Worm (Caenorhabditis elegans) whole organism, midembryonic: ENCODE results near the gene ipla-3.

Source experiments
- T22C8.4 ChIP-seq: fragments of 200-800 bp; sonication (Bioruptor generic); IDR thresholded peaks from 2 replicates; pipeline ENCODE4 v1.3.6; 2022; ENCODE audit warnings: missing genetic modification characterization, missing compliant biosample characterization
- cog-1 ChIP-seq: sonication (generic microtip); optimal IDR thresholded peaks from 2 replicates; lab custom pipeline; 2016; ENCODE audit warnings: missing genetic modification characterization, missing compliant biosample characterization
- flt-1 ChIP-seq: fragments of 200-800 bp; sonication (Bioruptor generic); IDR thresholded peaks from 2 replicates; pipeline ENCODE4 v1.3.6; 2022; ENCODE audit warnings: missing genetic modification characterization, missing compliant biosample characterization
- klf-2 ChIP-seq: fragments of 200-800 bp; sonication (Bioruptor generic); conservative IDR thresholded peaks from 2 replicates; pipeline ENCODE4 v1.3.6; 2022; ENCODE audit warnings: missing genetic modification reagents, missing genetic modification characterization, missing compliant biosample characterization
- med-1 ChIP-seq: sonication (generic microtip); optimal IDR thresholded peaks from 2 replicates; lab custom pipeline; 2017; ENCODE audit warnings: missing genetic modification characterization, mild to moderate bottlenecking, missing compliant biosample characterization, antibody characterized with exemption, missing genetic modification reagents; ENCODE audit not compliant: insufficient read depth
- ref-1 ChIP-seq: fragments of 200-800 bp; sonication (Bioruptor generic); conservative IDR thresholded peaks from 2 replicates; pipeline ENCODE4 v1.3.6; 2022; ENCODE audit warnings: missing genetic modification reagents, missing genetic modification characterization, missing compliant biosample characterization
- tab-1 ChIP-seq: fragments of 200-800 bp; sonication (Bioruptor generic); IDR thresholded peaks from 2 replicates; pipeline ENCODE4 v1.3.6; 2022; ENCODE audit warnings: missing genetic modification characterization, missing compliant biosample characterization
- ztf-23 ChIP-seq: fragments of 200-800 bp; sonication (Bioruptor generic); IDR thresholded peaks from 2 replicates; pipeline ENCODE4 v1.3.6; 2022; ENCODE audit warnings: missing genetic modification reagents, missing genetic modification characterization, missing compliant biosample characterization
- ztf-29 ChIP-seq: fragments of 200-800 bp; sonication (Bioruptor generic); IDR thresholded peaks from 2 replicates; pipeline ENCODE4 v1.3.6; 2022; ENCODE audit warnings: missing genetic modification reagents, missing genetic modification characterization, missing compliant biosample characterization

The ipla-3 gene

ce11 chrV:20714503-20714902, 14.6 kb downstream of the ipla-3 start:
- no peak for TF ChIP-seq flt-1 (GFP tag; lab: Robert Waterston, UW)
- TF ChIP-seq ref-1, result no peak
- TF ChIP-seq klf-2 (GFP tag; lab: Robert Waterston, UW), result no peak
- TF ChIP-seq med-1 (GFP tag; lab: Kevin White, UChicago), result no peak
- TF ChIP-seq ztf-23 (GFP tag; lab: Robert Waterston, UW), result no peak
- no peak for TF ChIP-seq cog-1 (tag; lab: Kevin White, UChicago)
- TF ChIP-seq tab-1 (GFP tag; lab: Robert Waterston, UW), result no peak
- TF ChIP-seq ztf-29 (GFP tag; lab: Robert Waterston, UW), result no peak
- TF ChIP-seq T22C8.4, result no peak

ce11 chrV:20713620-20714019, 15.5 kb downstream of the ipla-3 start, which contains the start of gene Y44A6C.1:
Gene Y44A6C.1, plus strand, starts transcription at chrV:20713920.
- TF ChIP-seq klf-2 (GFP tag; lab: Robert Waterston, UW), result no peak
- no peak for TF ChIP-seq ref-1
- TF ChIP-seq ztf-23 (GFP tag; lab: Robert Waterston, UW), result no peak
- TF ChIP-seq ztf-29 (GFP tag; lab: Robert Waterston, UW), result no peak
- no peak for TF ChIP-seq flt-1 (GFP tag; lab: Robert Waterston, UW)
- no peak for TF ChIP-seq med-1 (GFP tag; lab: Kevin White, UChicago)

ce11 chrV:20712994-20713326, 16.1 kb downstream of the ipla-3 start:
- TF ChIP-seq ztf-29 (GFP tag; lab: Robert Waterston, UW) (no peak), tab-1 (GFP tag; lab: Robert Waterston, UW) (no peak), klf-2 (GFP tag; lab: Robert Waterston, UW) (no peak), flt-1 (GFP tag; lab: Robert Waterston, UW) (no peak), ztf-23 (GFP tag; lab: Robert Waterston, UW) (no peak), cog-1 (tag; lab: Kevin White, UChicago) (no peak), med-1 (GFP tag; lab: Kevin White, UChicago) (no peak), ref-1 (no peak), T22C8.4 (no peak)

ce11 chrV:20712318-20712993, 16.6 kb downstream of the ipla-3 start:
- TF ChIP-seq klf-2 (GFP tag; lab: Robert Waterston, UW) (no peak), tab-1 (GFP tag; lab: Robert Waterston, UW) (no peak), flt-1 (GFP tag; lab: Robert Waterston, UW) (no peak), cog-1 (tag; lab: Kevin White, UChicago) (no peak), ztf-23 (GFP tag; lab: Robert Waterston, UW) (no peak), med-1 (GFP tag; lab: Kevin White, UChicago) (no peak), T22C8.4 (no peak)

ce11 chrV:20711733-20712132, 17.3 kb downstream of the ipla-3 start:
- no peak for TF ChIP-seq ztf-23 (GFP tag; lab: Robert Waterston, UW)
- TF ChIP-seq cog-1 (tag; lab: Kevin White, UChicago), result peak; percentile 43
- 0 out of 2 replicates have a peak, but pooled peaks have one; percentile 28 for TF ChIP-seq flt-1 (GFP tag; lab: Robert Waterston, UW)

ce11 chrV:20710642-20711041, 18.4 kb downstream of the ipla-3 start:
- no peak for TF ChIP-seq med-1 (GFP tag; lab: Kevin White, UChicago)
- TF ChIP-seq cog-1 (tag; lab: Kevin White, UChicago), result no peak
- TF ChIP-seq T22C8.4, result no peak
- no peak for TF ChIP-seq ztf-29 (GFP tag; lab: Robert Waterston, UW)
- TF ChIP-seq ref-1, result no peak
- TF ChIP-seq flt-1 (GFP tag; lab: Robert Waterston, UW), result no peak
- no peak for TF ChIP-seq klf-2 (GFP tag; lab: Robert Waterston, UW)
- TF ChIP-seq tab-1 (GFP tag; lab: Robert Waterston, UW), result no peak
- no peak for TF ChIP-seq ztf-23 (GFP tag; lab: Robert Waterston, UW)

- TF ChIP-seq klf-2 (GFP tag; lab: Robert Waterston, UW) (no peak), cog-1 (tag; lab: Kevin White, UChicago) (no peak), ztf-29 (GFP tag; lab: Robert Waterston, UW) (no peak), T22C8.4 (no peak), ref-1 (no peak), flt-1 (GFP tag; lab: Robert Waterston, UW) (no peak), ztf-23 (GFP tag; lab: Robert Waterston, UW) (no peak), med-1 (GFP tag; lab: Kevin White, UChicago) (no peak), tab-1 (GFP tag; lab: Robert Waterston, UW) (no peak)
These were observed 18.9 kb downstream of the ipla-3 start for ce11 chrV:20710156-20710555.

- 0 out of 2 replicates have a peak, but pooled peaks have one; percentile 54 for TF ChIP-seq tab-1 (GFP tag; lab: Robert Waterston, UW)
- TF ChIP-seq flt-1 (GFP tag; lab: Robert Waterston, UW), result 0 out of 2 replicates have a peak, but pooled peaks have one; percentile 28
These were observed 23.9 kb downstream of the ipla-3 start for ce11 chrV:20705125-20705524.

ce11 chrV:20703998-20704572, 25.0 kb downstream of the ipla-3 start, which contains the start of the genes F53F8.5 and F53F8.6:
Gene F53F8.5, minus strand, starts transcription at chrV:20704049.
Gene F53F8.6, plus strand, starts transcription at chrV:20704227.
- 0 out of 2 replicates have a peak, but pooled peaks have one; percentile 19 for TF ChIP-seq flt-1 (GFP tag; lab: Robert Waterston, UW)
- TF ChIP-seq ztf-29 (GFP tag; lab: Robert Waterston, UW), result no peak
- no peak for TF ChIP-seq ref-1

- TF ChIP-seq flt-1 (GFP tag; lab: Robert Waterston, UW), result no peak
- no peak for TF ChIP-seq ztf-23 (GFP tag; lab: Robert Waterston, UW)
- no peak for TF ChIP-seq ref-1
- no peak for TF ChIP-seq klf-2 (GFP tag; lab: Robert Waterston, UW)
- TF ChIP-seq cog-1 (tag; lab: Kevin White, UChicago), result no peak
- no peak for TF ChIP-seq tab-1 (GFP tag; lab: Robert Waterston, UW)
These were observed 30.8 kb downstream of the ipla-3 start, which contains the start of gene F53F8.7 for ce11 chrV:20698266-20698665. Gene F53F8.7, minus strand, starts transcription at chrV:20698366.
